Worm (Caenorhabditis elegans) whole organism, midembryonic: Measurements from ENCODE around the gene prmt-6.

Experiments
- T22C8.4 ChIP-seq: fragments of 200-800 bp; sonication (Bioruptor generic); IDR thresholded peaks from 2 replicates; pipeline ENCODE4 v1.3.6; 2022; ENCODE audit warnings: missing genetic modification characterization, missing compliant biosample characterization
- cog-1 ChIP-seq: sonication (generic microtip); optimal IDR thresholded peaks from 2 replicates; lab custom pipeline; 2016; ENCODE audit warnings: missing genetic modification characterization, missing compliant biosample characterization
- klf-2 ChIP-seq: fragments of 200-800 bp; sonication (Bioruptor generic); conservative IDR thresholded peaks from 2 replicates; pipeline ENCODE4 v1.3.6; 2022; ENCODE audit warnings: missing genetic modification reagents, missing genetic modification characterization, missing compliant biosample characterization
- med-1 ChIP-seq: sonication (generic microtip); optimal IDR thresholded peaks from 2 replicates; lab custom pipeline; 2017; ENCODE audit warnings: missing genetic modification characterization, mild to moderate bottlenecking, missing compliant biosample characterization, antibody characterized with exemption, missing genetic modification reagents; ENCODE audit not compliant: insufficient read depth
- ref-1 ChIP-seq: fragments of 200-800 bp; sonication (Bioruptor generic); conservative IDR thresholded peaks from 2 replicates; pipeline ENCODE4 v1.3.6; 2022; ENCODE audit warnings: missing genetic modification reagents, missing genetic modification characterization, missing compliant biosample characterization
- ztf-29 ChIP-seq: fragments of 200-800 bp; sonication (Bioruptor generic); IDR thresholded peaks from 2 replicates; pipeline ENCODE4 v1.3.6; 2022; ENCODE audit warnings: missing genetic modification reagents, missing genetic modification characterization, missing compliant biosample characterization

DNA sequence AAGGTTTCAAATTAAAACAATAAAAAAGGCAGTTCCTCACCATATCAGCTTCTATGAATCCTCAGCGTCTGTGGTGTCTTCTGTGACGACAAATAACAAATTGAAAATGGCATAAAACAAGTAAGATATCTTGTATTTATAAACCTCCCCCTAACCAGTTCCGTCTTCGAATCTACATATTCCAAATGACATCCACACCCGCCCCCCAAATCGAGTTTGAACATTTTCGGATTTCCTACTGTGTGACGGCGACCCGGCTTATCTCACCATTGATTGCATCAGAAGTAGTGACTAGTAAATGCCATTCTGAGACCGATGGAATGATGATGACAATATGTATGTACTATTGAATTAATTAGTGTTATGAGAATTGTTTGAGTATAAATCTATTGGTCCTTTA, 2.0 kb upstream of the prmt-6 start, which contains the start of gene grl-20:
- TF ChIP-seq cog-1 (tag; lab: Kevin White, UChicago), result no peak
- TF ChIP-seq ztf-29 (GFP tag; lab: Robert Waterston, UW), result no peak
- no peak for TF ChIP-seq ref-1 (GFP tag; lab: Robert Waterston, UW)
- no peak for TF ChIP-seq T22C8.4 (GFP tag; lab: Robert Waterston, UW)
- TF ChIP-seq klf-2 (GFP tag; lab: Robert Waterston, UW), result no peak
- TF ChIP-seq med-1 (GFP tag; lab: Kevin White, UChicago), result no peak
